Fruit fly (Drosophila melanogaster) S2 (cell line): ENCODE data around the gene CG13022.

Experiments
- CG8478 ChIP-seq: fragments of >200 bp; optimal IDR thresholded peaks from 2 replicates; lab custom pipeline; 2018
- CTCF ChIP-seq, 2 experiments: fragments of >200 bp; optimal IDR thresholded peaks; 2 replicates each; lab custom pipeline; 2018

DNA sequence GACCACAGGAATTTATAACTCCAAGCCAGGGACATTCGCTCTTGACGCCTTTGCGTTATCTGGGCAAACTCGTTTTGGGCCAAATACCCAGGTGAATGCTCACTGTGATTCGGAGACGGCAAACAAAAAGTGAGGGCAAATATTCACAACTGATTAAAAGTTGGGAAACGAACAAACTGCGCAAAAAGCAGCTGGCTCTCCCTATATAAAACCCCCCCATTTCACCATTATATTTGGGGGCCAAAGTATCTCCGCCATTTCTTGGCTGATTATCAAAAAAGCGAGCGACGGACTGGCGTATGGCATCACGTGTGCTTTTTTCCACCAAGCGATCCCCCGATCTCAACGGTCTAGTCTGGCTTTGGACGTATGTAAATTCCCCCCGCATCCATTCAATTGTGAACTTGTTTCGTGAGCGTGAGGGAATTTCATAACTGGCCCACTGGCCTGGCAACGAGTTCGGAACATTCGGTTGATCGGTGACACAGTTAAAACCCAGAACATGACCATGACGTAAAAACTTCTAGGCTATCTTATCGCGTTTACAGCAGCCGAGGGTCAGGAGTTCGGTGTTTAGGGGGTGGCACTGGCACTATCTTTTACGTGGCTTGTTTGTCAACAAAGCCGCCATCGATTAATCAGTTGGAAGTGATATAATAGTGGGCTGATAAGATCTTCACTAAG lies 19.8 kb upstream of the CG13022 start:
- TF ChIP-seq CTCF (optimal IDR thresholded peaks at IDR 0.05; lab: Kevin White, UChicago), result no peak
- TF ChIP-seq CG8478, result no peak
